Fruit fly (Drosophila melanogaster) whole organism, embryonic: ENCODE measurements around the gene qjt.

ENCODE experiments used
- Atf-2 ChIP-seq: fragments of 200-800 bp; sonication (Bioruptor generic); optimal IDR thresholded peaks from 2 replicates; lab custom pipeline; 2016; ENCODE audit warnings: missing biosample characterization, missing genetic modification characterization
- BtbVII ChIP-seq: fragments of 200-800 bp; sonication (Bioruptor generic); optimal IDR thresholded peaks from 3 replicates; lab custom pipeline; 2017; ENCODE audit warnings: missing biosample characterization, mild to moderate bottlenecking, missing genetic modification characterization
- CG10462 ChIP-seq: fragments of 200-800 bp; sonication (Bioruptor generic); optimal IDR thresholded peaks from 2 replicates; lab custom pipeline; 2016; ENCODE audit warnings: missing biosample characterization, missing genetic modification characterization
- CG11247 ChIP-seq: fragments of 200-800 bp; sonication (Bioruptor generic); IDR thresholded peaks from 2 replicates; pipeline ENCODE4 v1.3.6; 2022; ENCODE audit warnings: missing biosample characterization, missing genetic modification characterization
- CG12155 ChIP-seq: fragments of 200-800 bp; sonication (Bioruptor generic); optimal IDR thresholded peaks from 3 replicates; lab custom pipeline; 2016; ENCODE audit warnings: missing biosample characterization, missing genetic modification characterization
- CG13424 ChIP-seq: fragments of 200-800 bp; sonication (Bioruptor generic); optimal IDR thresholded peaks from 2 replicates; lab custom pipeline; 2019; ENCODE audit warnings: missing biosample characterization, mild to moderate bottlenecking, missing genetic modification characterization, moderate library complexity
- CG14050 ChIP-seq: fragments of 200-800 bp; sonication (Bioruptor generic); IDR thresholded peaks from 3 replicates; pipeline ENCODE4 v1.3.6; 2022; ENCODE audit warnings: missing biosample characterization, missing genetic modification characterization
- CG14667 ChIP-seq: fragments of 200-800 bp; sonication (Bioruptor generic); IDR thresholded peaks from 2 replicates; pipeline ENCODE4 v1.3.6; 2022; ENCODE audit warnings: missing biosample characterization, missing genetic modification characterization
- CG17361 ChIP-seq: fragments of 200-800 bp; sonication (Bioruptor generic); IDR thresholded peaks from 3 replicates; pipeline ENCODE4 v1.3.6; 2022; ENCODE audit warnings: missing biosample characterization, missing genetic modification characterization
- CG17802 ChIP-seq: fragments of 200-800 bp; sonication (Bioruptor generic); optimal IDR thresholded peaks from 2 replicates; lab custom pipeline; 2018; ENCODE audit warnings: missing biosample characterization, mild to moderate bottlenecking, missing genetic modification characterization, moderate library complexity
- CG18262 ChIP-seq: fragments of 200-800 bp; optimal IDR thresholded peaks from 3 replicates; lab custom pipeline; 2019; ENCODE audit warnings: missing biosample characterization, mild to moderate bottlenecking, missing genetic modification characterization, moderate library complexity
- CG18476 ChIP-seq: fragments of 200-800 bp; sonication (Bioruptor generic); optimal IDR thresholded peaks from 2 replicates; lab custom pipeline; 2016; ENCODE audit warnings: missing biosample characterization, mild to moderate bottlenecking, missing genetic modification characterization
- CG6272 ChIP-seq: fragments of 200-800 bp; sonication (Bioruptor generic); IDR thresholded peaks from 2 replicates; pipeline ENCODE4 v1.3.6; 2022; ENCODE audit warnings: missing biosample characterization, missing genetic modification characterization
- CG8290 ChIP-seq, 3 experiments: fragments of 200-800 bp; sonication (Bioruptor generic); optimal IDR thresholded peaks; 2 replicates each; lab custom pipeline; 2016 to 2019; ENCODE audit warnings: missing biosample characterization in 3 of 3, missing genetic modification characterization in 3 of 3, mild to moderate bottlenecking in 2 of 3, moderate library complexity in 1 of 3
- CG8924 ChIP-seq: fragments of 200-800 bp; optimal IDR thresholded peaks from 3 replicates; lab custom pipeline; 2019; ENCODE audit warnings: missing biosample characterization, mild to moderate bottlenecking, missing genetic modification characterization, moderate library complexity
- CoRest ChIP-seq: fragments of 200-800 bp; sonication (Bioruptor generic); optimal IDR thresholded peaks from 3 replicates; lab custom pipeline; 2018; ENCODE audit warnings: missing biosample characterization, mild to moderate bottlenecking, missing genetic modification characterization, moderate library complexity
- D ChIP-seq, 2 experiments: fragments of 200-800 bp in 1 of 2; fragments of >200 bp in 1 of 2; sonication (Bioruptor generic) in 1 of 2; optimal IDR thresholded peaks; 2 replicates in 1 of 2; 3 replicates in 1 of 2; lab custom pipeline; 2017; ENCODE audit warnings: mild to moderate bottlenecking in 1 of 2, missing biosample characterization in 1 of 2, missing genetic modification characterization in 1 of 2, missing genetic modification reagents in 1 of 2
- D19B ChIP-seq: fragments of 200-800 bp; sonication (Bioruptor generic); optimal IDR thresholded peaks from 2 replicates; lab custom pipeline; 2017; ENCODE audit warnings: missing biosample characterization, mild to moderate bottlenecking, missing genetic modification characterization
- E2f1 ChIP-seq: fragments of 200-800 bp; sonication (Bioruptor generic); IDR thresholded peaks from 2 replicates; pipeline ENCODE4 v1.3.6; 2022; ENCODE audit warnings: missing biosample characterization, missing genetic modification characterization
- Gug ChIP-seq: fragments of 200-800 bp; sonication (Bioruptor generic); IDR thresholded peaks from 4 replicates; pipeline ENCODE4 v1.3.6; 2022; ENCODE audit warnings: missing biosample characterization, missing genetic modification characterization
- Med ChIP-seq: fragments of 200-800 bp; sonication (Bioruptor generic); peaks from one replicate; lab custom pipeline; 2016; ENCODE audit warnings: missing biosample characterization, missing genetic modification characterization, mild to moderate bottlenecking, inconsistent platforms, moderate library complexity
- Mrtf ChIP-seq: fragments of 200-800 bp; sonication (Bioruptor generic); IDR thresholded peaks from 3 replicates; pipeline ENCODE4 v1.3.6; 2022; ENCODE audit warnings: missing biosample characterization, missing genetic modification characterization
- Ptx1 ChIP-seq: fragments of 200-800 bp; sonication (Bioruptor generic); IDR thresholded peaks from 2 replicates; pipeline ENCODE4 v1.3.6; 2022; ENCODE audit warnings: missing biosample characterization, missing genetic modification characterization
- abd-A ChIP-seq: fragments of 200-800 bp; sonication (Bioruptor generic); optimal IDR thresholded peaks from 3 replicates; lab custom pipeline; 2019; ENCODE audit warnings: missing biosample characterization, mild to moderate bottlenecking, missing genetic modification characterization, moderate library complexity
- bigmax ChIP-seq: fragments of 200-800 bp; sonication (Bioruptor generic); optimal IDR thresholded peaks from 2 replicates; lab custom pipeline; 2018; ENCODE audit warnings: missing biosample characterization, mild to moderate bottlenecking, missing genetic modification characterization
- ci ChIP-seq: fragments of 200-800 bp; sonication (Bioruptor generic); IDR thresholded peaks from 3 replicates; pipeline ENCODE4 v1.3.6; 2022; ENCODE audit warnings: missing biosample characterization, missing genetic modification characterization
- danr ChIP-seq: fragments of 200-800 bp; sonication (Bioruptor generic); IDR thresholded peaks from 2 replicates; pipeline ENCODE4 v1.3.6; 2022; ENCODE audit warnings: missing biosample characterization, missing genetic modification characterization
- eve ChIP-seq, 2 experiments: fragments of >200 bp; optimal IDR thresholded peaks; 2 replicates each; lab custom pipeline; 2017; ENCODE audit warnings: missing biosample characterization in 2 of 2, missing genetic modification characterization in 2 of 2
- fd64A ChIP-seq: fragments of 200-800 bp; sonication (Bioruptor generic); optimal IDR thresholded peaks from 3 replicates; lab custom pipeline; 2018; ENCODE audit warnings: missing biosample characterization, mild to moderate bottlenecking, missing genetic modification characterization
- grau ChIP-seq: fragments of 200-800 bp; optimal IDR thresholded peaks from 3 replicates; lab custom pipeline; 2019; ENCODE audit warnings: missing biosample characterization, mild to moderate bottlenecking, missing genetic modification characterization, moderate library complexity
- kay ChIP-seq: fragments of 200-800 bp; sonication (Bioruptor generic); optimal IDR thresholded peaks from 2 replicates; lab custom pipeline; 2016; ENCODE audit warnings: missing biosample characterization, missing genetic modification characterization
- lmd ChIP-seq: fragments of 200-800 bp; sonication (Bioruptor generic); IDR thresholded peaks from 2 replicates; pipeline ENCODE4 v1.3.6; 2022; ENCODE audit warnings: missing biosample characterization, missing genetic modification characterization
- lola ChIP-seq, 3 experiments: fragments of >200 bp in 2 of 3; fragments of 200-800 bp in 1 of 3; sonication (Bioruptor generic) in 1 of 3; optimal IDR thresholded peaks; 2 replicates each; lab custom pipeline; 2017 to 2019; ENCODE audit warnings: missing biosample characterization in 3 of 3, missing genetic modification characterization in 3 of 3, mild to moderate bottlenecking in 1 of 3, moderate library complexity in 1 of 3
- nmo ChIP-seq: fragments of 200-800 bp; sonication (Bioruptor generic); optimal IDR thresholded peaks from 2 replicates; lab custom pipeline; 2018; ENCODE audit warnings: missing biosample characterization, mild to moderate bottlenecking, missing genetic modification characterization, moderate library complexity
- org-1 ChIP-seq: fragments of 200-800 bp; sonication (Bioruptor generic); optimal IDR thresholded peaks from 2 replicates; lab custom pipeline; 2017; ENCODE audit warnings: missing biosample characterization, missing genetic modification characterization
- pho ChIP-seq: fragments of 200-800 bp; sonication (Bioruptor generic); optimal IDR thresholded peaks from 2 replicates; lab custom pipeline; 2016; ENCODE audit warnings: missing biosample characterization, missing genetic modification characterization
- row ChIP-seq: fragments of 200-800 bp; sonication (Bioruptor generic); IDR thresholded peaks from 3 replicates; pipeline ENCODE4 v1.3.6; 2022; ENCODE audit warnings: missing biosample characterization, missing genetic modification characterization
- seq ChIP-seq: fragments of 200-800 bp; sonication (Bioruptor generic); IDR thresholded peaks from 2 replicates; pipeline ENCODE4 v1.3.6; 2022; ENCODE audit warnings: missing biosample characterization, missing genetic modification characterization
- sima ChIP-seq: fragments of 200-800 bp; sonication (Bioruptor generic); optimal IDR thresholded peaks from 2 replicates; lab custom pipeline; 2016; ENCODE audit warnings: missing biosample characterization, missing genetic modification characterization
- sisA ChIP-seq: fragments of 200-800 bp; sonication (Bioruptor generic); IDR thresholded peaks from 2 replicates; pipeline ENCODE4 v1.3.6; 2022; ENCODE audit warnings: missing biosample characterization, missing genetic modification characterization
- slbo ChIP-seq: fragments of 200-800 bp; sonication (Bioruptor generic); IDR thresholded peaks from 2 replicates; pipeline ENCODE4 v1.3.6; 2022; ENCODE audit warnings: missing biosample characterization, missing genetic modification characterization
- so ChIP-seq: fragments of 200-800 bp; sonication (Bioruptor generic); IDR thresholded peaks from 3 replicates; pipeline ENCODE4 v1.3.6; 2022; ENCODE audit warnings: missing biosample characterization, missing genetic modification characterization
- stc ChIP-seq: fragments of 200-800 bp; sonication (Bioruptor generic); IDR thresholded peaks from 2 replicates; pipeline ENCODE4 v1.3.6; 2022; ENCODE audit warnings: missing biosample characterization, missing genetic modification characterization
- sug ChIP-seq: fragments of 200-800 bp; optimal IDR thresholded peaks from 2 replicates; lab custom pipeline; 2019; ENCODE audit warnings: missing biosample characterization, mild to moderate bottlenecking, missing genetic modification characterization, moderate library complexity
- tll ChIP-seq, 2 experiments: fragments of 200-800 bp in 1 of 2; fragments of >200 bp in 1 of 2; sonication (Bioruptor generic) in 1 of 2; optimal IDR thresholded peaks; 2 replicates each; lab custom pipeline; 2017 to 2019; ENCODE audit warnings: missing biosample characterization in 2 of 2, missing genetic modification characterization in 2 of 2, mild to moderate bottlenecking in 1 of 2, moderate library complexity in 1 of 2
- tna ChIP-seq: fragments of 200-800 bp; sonication (Bioruptor generic); IDR thresholded peaks from 2 replicates; pipeline ENCODE4 v1.3.6; 2022; ENCODE audit warnings: missing biosample characterization, missing genetic modification characterization; ENCODE audit not compliant: partially characterized antibody
- trem ChIP-seq: fragments of 200-800 bp; optimal IDR thresholded peaks from 3 replicates; lab custom pipeline; 2019; ENCODE audit warnings: missing biosample characterization, mild to moderate bottlenecking, missing genetic modification characterization, moderate library complexity
- unpg ChIP-seq: fragments of 200-800 bp; sonication (Bioruptor generic); optimal IDR thresholded peaks from 3 replicates; lab custom pipeline; 2018; ENCODE audit warnings: missing biosample characterization, mild to moderate bottlenecking, missing genetic modification characterization, moderate library complexity
- wek ChIP-seq: fragments of 200-800 bp; sonication (Bioruptor generic); optimal IDR thresholded peaks from 3 replicates; lab custom pipeline; 2018; ENCODE audit warnings: missing biosample characterization, mild to moderate bottlenecking, missing genetic modification characterization, moderate library complexity

qjt gene

dm6 chr3L:17458856-17459518, 19.9 kb upstream of the qjt start:
- TF ChIP-seq CG18262 (tag; lab: Kevin White, UChicago) (peak; percentile 56), wek (GFP tag; lab: Kevin White, UChicago) (no peak), CG10462 (GFP tag; lab: Kevin White, UChicago) (no peak), D19B (GFP tag; lab: Kevin White, UChicago) (peak; percentile 59), Gug (GFP tag; lab: Robert Waterston, UW) (peak; percentile 35; the same call in 1 of the 4 replicates), fd64A (GFP tag; lab: Kevin White, UChicago) (no peak), abd-A (tag; lab: Kevin White, UChicago) (peak; percentile 37), seq (GFP tag; lab: Robert Waterston, UW) (no peak), lola (GFP tag; optimal IDR thresholded peaks at IDR 0.05; lab: Kevin White, UChicago) (peak in 1 of 3 experiments; percentile 40), ci (0 out of 3 replicates have a peak, but pooled peaks have one; percentile 50), danr (GFP tag; lab: Robert Waterston, UW) (no peak), grau (tag; lab: Kevin White, UChicago) (peak; percentile 48), E2f1 (GFP tag; lab: Robert Waterston, UW) (peak; percentile 42; the same call in 1 of the 2 replicates), CG8924 (peak; percentile 5), so (GFP tag; lab: Robert Waterston, UW) (no peak), Mrtf (GFP tag; lab: Robert Waterston, UW) (no peak), Atf-2 (GFP tag; lab: Kevin White, UChicago) (no peak), lmd (GFP tag; lab: Robert Waterston, UW) (0 out of 2 replicates have a peak, but pooled peaks have one; percentile 17), sisA (peak; percentile 54; the same call in 1 of the 2 replicates), CG17361 (GFP tag; lab: Robert Waterston, UW) (0 out of 3 replicates have a peak, but pooled peaks have one; percentile 35), sug (tag; lab: Kevin White, UChicago) (no peak), tll (GFP tag; optimal IDR thresholded peaks at IDR 0.05; lab: Kevin White, UChicago) (no peak), Med (GFP tag; lab: Kevin White, UChicago) (peak; percentile 58), CG8290 (GFP tag; optimal IDR thresholded peaks at IDR 0.05; lab: Kevin White, UChicago) (no peak), CG8290 (tag; optimal IDR thresholded peaks at IDR 0.05; lab: Kevin White, UChicago) (no peak), Ptx1 (GFP tag; lab: Robert Waterston, UW) (peak; percentile 41; the same call in 1 of the 2 replicates), CG13424 (peak; percentile 3), bigmax (GFP tag; lab: Kevin White, UChicago) (no peak), CG6272 (no peak), trem (tag; lab: Kevin White, UChicago) (peak; percentile 16), CG17802 (tag; lab: Kevin White, UChicago) (no peak), sima (no peak), row (GFP tag; lab: Robert Waterston, UW) (peak; percentile 68), tna (no peak), org-1 (GFP tag; lab: Kevin White, UChicago) (no peak), pho (GFP tag; lab: Kevin White, UChicago) (no peak), slbo (GFP tag; lab: Robert Waterston, UW) (peak; percentile 44), CG14667 (peak; percentile 15; the same call in 1 of the 2 replicates), CoRest (peak; percentile 13), CG14050 (GFP tag; lab: Robert Waterston, UW) (peak; percentile 49; the same call in 2 of the 3 replicates), D (optimal IDR thresholded peaks at IDR 0.05; lab: Kevin White, UChicago) (no peak), D (GFP tag; optimal IDR thresholded peaks at IDR 0.05; lab: Kevin White, UChicago) (peak; percentile 32), kay (GFP tag; lab: Kevin White, UChicago) (no peak), eve (GFP tag; optimal IDR thresholded peaks at IDR 0.05; lab: Kevin White, UChicago) (peak in 1 of 2 experiments; percentile 48), nmo (GFP tag; lab: Kevin White, UChicago) (peak; percentile 20), CG12155 (no peak), CG11247 (GFP tag; lab: Robert Waterston, UW) (no peak), BtbVII (peak; percentile 20), stc (GFP tag; lab: Robert Waterston, UW) (no peak), unpg (GFP tag; lab: Kevin White, UChicago) (peak; percentile 39), CG18476 (no peak)
